Worm (Caenorhabditis elegans) whole organism, young adult: ENCODE data around the gene T16G12.3.

Experiments used
- B0019.2 ChIP-seq: fragments of 200-800 bp; sonication (Bioruptor generic); conservative IDR thresholded peaks from 2 replicates; pipeline ENCODE4 v1.3.6; 2022; ENCODE audit warnings: missing genetic modification reagents, missing genetic modification characterization, missing compliant biosample characterization
- C17E4.6 ChIP-seq: fragments of 200-800 bp; sonication (Bioruptor generic); IDR thresholded peaks from 2 replicates; pipeline ENCODE4 v1.3.6; 2022; ENCODE audit warnings: missing genetic modification reagents, missing genetic modification characterization, missing compliant biosample characterization
- D2030.7 ChIP-seq: fragments of 200-800 bp; sonication (Bioruptor generic); IDR thresholded peaks from 2 replicates; pipeline ENCODE4 v1.3.6; 2022; ENCODE audit warnings: missing genetic modification reagents, missing genetic modification characterization, missing compliant biosample characterization
- F33H1.4 ChIP-seq: fragments of 200-800 bp; sonication (Bioruptor generic); IDR thresholded peaks from 2 replicates; pipeline ENCODE4 v1.3.6; 2022; ENCODE audit warnings: missing genetic modification reagents, missing genetic modification characterization, missing compliant biosample characterization
- F55B11.4 ChIP-seq: sonication (generic microtip); optimal IDR thresholded peaks from 2 replicates; lab custom pipeline; 2016; ENCODE audit warnings: missing compliant biosample characterization, missing genetic modification characterization, borderline replicate concordance; ENCODE audit not compliant: insufficient read depth
- F57C9.4 ChIP-seq: sonication (generic microtip); optimal IDR thresholded peaks from 2 replicates; lab custom pipeline; 2017; ENCODE audit warnings: mild to moderate bottlenecking, missing genetic modification characterization, missing compliant biosample characterization
- T07F8.4 ChIP-seq: sonication (generic microtip); optimal IDR thresholded peaks from 2 replicates; lab custom pipeline; 2016; ENCODE audit warnings: mild to moderate bottlenecking, missing genetic modification characterization, moderate library complexity, missing compliant biosample characterization
- T26A5.8 ChIP-seq: sonication (generic microtip); optimal IDR thresholded peaks from 2 replicates; lab custom pipeline; 2016; ENCODE audit warnings: missing genetic modification characterization, missing compliant biosample characterization
- Y67H2A.10 ChIP-seq: fragments of 200-800 bp; sonication (Bioruptor generic); conservative IDR thresholded peaks from 2 replicates; pipeline ENCODE4 v1.3.6; 2022; ENCODE audit warnings: missing genetic modification reagents, missing genetic modification characterization, missing compliant biosample characterization
- Y79H2A.3 ChIP-seq: fragments of 200-800 bp; sonication (Bioruptor generic); conservative IDR thresholded peaks from 2 replicates; pipeline ENCODE4 v1.3.6; 2022; ENCODE audit warnings: missing genetic modification reagents, missing genetic modification characterization, missing compliant biosample characterization
- ZK185.1 ChIP-seq: sonication (generic microtip); optimal IDR thresholded peaks from 2 replicates; lab custom pipeline; 2016; ENCODE audit warnings: mild to moderate bottlenecking, missing genetic modification characterization, missing compliant biosample characterization; ENCODE audit not compliant: poor library complexity, severe bottlenecking
- ama-1 ChIP-seq, 3 experiments: fragments of 150-350 bp in 1 of 3; sonication (generic microtip) in 2 of 3; optimal IDR thresholded peaks; 2 replicates each; lab custom pipeline; 2014 to 2018; ENCODE audit warnings: missing biosample characterization in 2 of 3, missing genetic modification characterization in 2 of 3, missing genetic modification reagents in 2 of 3
- atf-7 ChIP-seq: sonication (generic microtip); optimal IDR thresholded peaks from 2 replicates; lab custom pipeline; 2017; ENCODE audit warnings: mild to moderate bottlenecking, missing genetic modification characterization, missing compliant biosample characterization
- attf-5 ChIP-seq: fragments of 200-800 bp; sonication (Bioruptor generic); optimal IDR thresholded peaks from 2 replicates; lab custom pipeline; 2018; ENCODE audit warnings: mild to moderate bottlenecking, missing genetic modification characterization, missing compliant biosample characterization
- bed-1 ChIP-seq: fragments of 200-800 bp; sonication (Bioruptor generic); IDR thresholded peaks from 2 replicates; pipeline ENCODE4 v1.3.6; 2022; ENCODE audit warnings: missing genetic modification reagents, missing genetic modification characterization, missing compliant biosample characterization
- ceh-27 ChIP-seq: fragments of 200-800 bp; sonication (Bioruptor generic); optimal IDR thresholded peaks from 2 replicates; lab custom pipeline; 2018; ENCODE audit warnings: mild to moderate bottlenecking, missing genetic modification characterization, moderate library complexity, missing compliant biosample characterization
- ceh-79 ChIP-seq: sonication (generic microtip); optimal IDR thresholded peaks from 2 replicates; lab custom pipeline; 2017; ENCODE audit warnings: mild to moderate bottlenecking, missing genetic modification characterization, missing compliant biosample characterization
- chd-7 ChIP-seq: sonication (generic microtip); optimal IDR thresholded peaks from 2 replicates; lab custom pipeline; 2016; ENCODE audit warnings: mild to moderate bottlenecking, missing genetic modification characterization, moderate library complexity, missing compliant biosample characterization
- egl-44 ChIP-seq: fragments of 200-800 bp; sonication (Bioruptor generic); IDR thresholded peaks from 2 replicates; pipeline ENCODE4 v1.3.6; 2022; ENCODE audit warnings: missing genetic modification reagents, missing genetic modification characterization, missing compliant biosample characterization
- egrh-3 ChIP-seq: fragments of 200-800 bp; sonication (Bioruptor generic); IDR thresholded peaks from 2 replicates; pipeline ENCODE4 v1.3.6; 2022; ENCODE audit warnings: missing genetic modification reagents, missing genetic modification characterization, missing compliant biosample characterization
- him-1 ChIP-seq: sonication (generic microtip); optimal IDR thresholded peaks from 2 replicates; lab custom pipeline; 2016; ENCODE audit warnings: missing genotype, missing genetic modification reagents, missing genetic modification characterization, missing compliant biosample characterization
- hlh-12 ChIP-seq: sonication (generic microtip); optimal IDR thresholded peaks from 2 replicates; lab custom pipeline; 2016; ENCODE audit warnings: missing genetic modification characterization, missing compliant biosample characterization
- hsf-1 ChIP-seq: fragments of 200-800 bp; sonication (Bioruptor generic); IDR thresholded peaks from 2 replicates; pipeline ENCODE4 v1.3.6; 2022; ENCODE audit warnings: missing genetic modification reagents, missing genetic modification characterization, missing compliant biosample characterization
- let-607 ChIP-seq, 2 experiments: fragments of 200-800 bp in 1 of 2; sonication (Bioruptor generic) in 1 of 2; sonication (generic microtip) in 1 of 2; optimal IDR thresholded peaks; 2 replicates each; lab custom pipeline; 2016 to 2018; ENCODE audit warnings: mild to moderate bottlenecking in 2 of 2, missing compliant biosample characterization in 2 of 2, missing genetic modification characterization in 2 of 2, moderate library complexity in 2 of 2, missing genotype in 1 of 2
- lsl-1 ChIP-seq: fragments of 200-800 bp; sonication (Bioruptor generic); optimal IDR thresholded peaks from 2 replicates; lab custom pipeline; 2018; ENCODE audit warnings: mild to moderate bottlenecking, missing genetic modification characterization, moderate library complexity, missing compliant biosample characterization
- lsy-27 ChIP-seq: sonication (generic microtip); optimal IDR thresholded peaks from 2 replicates; lab custom pipeline; 2017; ENCODE audit warnings: missing genetic modification characterization, mild to moderate bottlenecking, missing compliant biosample characterization, antibody characterized with exemption, missing genotype, borderline replicate concordance; ENCODE audit not compliant: insufficient read depth
- nfya-1 ChIP-seq: sonication (generic microtip); optimal IDR thresholded peaks from 2 replicates; lab custom pipeline; 2017; ENCODE audit warnings: antibody characterized with exemption, missing compliant biosample characterization, missing genetic modification characterization, borderline replicate concordance; ENCODE audit not compliant: insufficient read depth
- nfya-2 ChIP-seq: fragments of 200-800 bp; sonication (Bioruptor generic); IDR thresholded peaks from 2 replicates; pipeline ENCODE4 v1.3.6; 2022; ENCODE audit warnings: missing genetic modification reagents, missing genetic modification characterization, missing compliant biosample characterization
- nhr-120 ChIP-seq: fragments of 200-800 bp; sonication (Bioruptor generic); IDR thresholded peaks from 2 replicates; pipeline ENCODE4 v1.3.6; 2022; ENCODE audit warnings: missing genetic modification characterization, missing compliant biosample characterization
- nhr-179 ChIP-seq: sonication (generic microtip); optimal IDR thresholded peaks from 2 replicates; lab custom pipeline; 2016; ENCODE audit warnings: mild to moderate bottlenecking, missing genetic modification characterization, missing compliant biosample characterization
- rec-8 ChIP-seq, 2 experiments: sonication (generic microtip); optimal IDR thresholded peaks; 2 replicates each; lab custom pipeline; 2016; ENCODE audit warnings: mild to moderate bottlenecking in 2 of 2, missing genetic modification characterization in 2 of 2, missing genetic modification reagents in 2 of 2, missing genotype in 2 of 2, missing biosample characterization in 1 of 2, missing compliant biosample characterization in 1 of 2, moderate library complexity in 1 of 2
- rpc-1 ChIP-seq, 2 experiments: fragments of 150-350 bp in 1 of 2; sonication (generic microtip) in 1 of 2; optimal IDR thresholded peaks; 2 replicates each; lab custom pipeline; 2014 to 2018; ENCODE audit warnings: missing biosample characterization in 1 of 2, missing genetic modification characterization in 1 of 2, missing genetic modification reagents in 1 of 2, missing genotype in 1 of 2
- sdz-38 ChIP-seq: sonication (generic microtip); optimal IDR thresholded peaks from 2 replicates; lab custom pipeline; 2016; ENCODE audit warnings: missing genotype, missing genetic modification characterization, missing compliant biosample characterization
- snpc-1.3 ChIP-seq: sonication (generic microtip); optimal IDR thresholded peaks from 2 replicates; lab custom pipeline; 2017; ENCODE audit warnings: missing genetic modification characterization, mild to moderate bottlenecking, missing compliant biosample characterization, antibody characterized with exemption, moderate library complexity, missing genotype, missing genetic modification reagents; ENCODE audit not compliant: insufficient read depth
- tbp1 ChIP-seq: fragments of 200-800 bp; sonication (Bioruptor generic); optimal IDR thresholded peaks from 2 replicates; lab custom pipeline; 2018; ENCODE audit warnings: mild to moderate bottlenecking, missing genetic modification characterization, missing compliant biosample characterization
- ztf-22 ChIP-seq: fragments of 200-800 bp; sonication (Bioruptor generic); optimal IDR thresholded peaks from 2 replicates; lab custom pipeline; 2018; ENCODE audit warnings: mild to moderate bottlenecking, missing genetic modification characterization, moderate library complexity, missing compliant biosample characterization
- ztf-28 ChIP-seq: fragments of 200-800 bp; sonication (Bioruptor generic); IDR thresholded peaks from 2 replicates; pipeline ENCODE4 v1.3.6; 2022; ENCODE audit warnings: missing genetic modification reagents, missing genetic modification characterization, missing compliant biosample characterization

Gene T16G12.3

ce11 chrIII:10027947-10028346, 22.5 kb upstream of the T16G12.3 start, which contains the start of gene ins-23:
Gene ins-23, plus strand, starts transcription at chrIII:10028247.
- TF ChIP-seq Y79H2A.3 (GFP tag; lab: Robert Waterston, UW) (no peak), ztf-28 (GFP tag; lab: Robert Waterston, UW) (no peak), hlh-12 (tag; lab: Kevin White, UChicago) (no peak), tbp1 (no peak), nhr-120 (no peak)

ce11 chrIII:10030549-10030948, 19.9 kb upstream of the T16G12.3 start, which contains the start of gene M04D8.4:
Gene M04D8.4, minus strand, starts transcription at chrIII:10030649.
- TF ChIP-seq egl-44 (no peak), T07F8.4 (no peak), hsf-1 (GFP tag; lab: Robert Waterston, UW) (no peak), lsl-1 (GFP tag; lab: Kevin White, UChicago) (no peak), rec-8 (tag; optimal IDR thresholded peaks at IDR 0.05; lab: Kevin White, UChicago) (no peak), F55B11.4 (no peak), D2030.7 (GFP tag; lab: Robert Waterston, UW) (no peak), atf-7 (no peak), sdz-38 (no peak), let-607 (tag; optimal IDR thresholded peaks at IDR 0.05; lab: Kevin White, UChicago) (no peak), ceh-79 (tag; lab: Kevin White, UChicago) (no peak), B0019.2 (GFP tag; lab: Robert Waterston, UW) (no peak), T26A5.8 (tag; lab: Kevin White, UChicago) (no peak), F33H1.4 (GFP tag; lab: Robert Waterston, UW) (no peak), nfya-1 (tag; lab: Kevin White, UChicago) (no peak), attf-5 (GFP tag; lab: Kevin White, UChicago) (no peak), nfya-2 (no peak), nhr-120 (no peak), ceh-27 (GFP tag; lab: Kevin White, UChicago) (no peak)

- no peak for TF ChIP-seq nhr-179 (tag; lab: Kevin White, UChicago)
- TF ChIP-seq, all 124 proteins: peak for 0
Measured at ce11 chrIII:10033213-10033612, 17.2 kb upstream of the T16G12.3 start, which contains the start of gene M04D8.5. Gene M04D8.5, minus strand, starts transcription at chrIII:10033313.

- TF ChIP-seq egrh-3 (GFP tag; lab: Robert Waterston, UW) (no peak), Y67H2A.10 (GFP tag; lab: Robert Waterston, UW) (no peak), lsy-27 (tag; lab: Kevin White, UChicago) (no peak)
- TF ChIP-seq, all 124 proteins: peak for 0
Measured at ce11 chrIII:10033881-10034280, 16.5 kb upstream of the T16G12.3 start, which contains the start of gene M04D8.8. Gene M04D8.8, plus strand, starts transcription at chrIII:10034181.

ce11 chrIII:10035783-10036182, 14.6 kb upstream of the T16G12.3 start, which contains the start of gene xbx-3:
Gene xbx-3, plus strand, starts transcription at chrIII:10035945.
- TF ChIP-seq rpc-1 (optimal IDR thresholded peaks at IDR 0.05; lab: Kevin White, UChicago) (no peak), rpc-1 (tag; optimal IDR thresholded peaks at IDR 0.05; lab: Kevin White, UChicago) (no peak), snpc-1.3 (tag; lab: Kevin White, UChicago) (no peak), ZK185.1 (tag; lab: Kevin White, UChicago) (no peak), lsy-27 (tag; lab: Kevin White, UChicago) (no peak), tbp1 (no peak), chd-7 (tag; lab: Kevin White, UChicago) (no peak), C17E4.6 (no peak), him-1 (no peak), hlh-12 (tag; lab: Kevin White, UChicago) (no peak), ama-1 (optimal IDR thresholded peaks at IDR 0.05; lab: Kevin White, UChicago) (no peak), ama-1 (GFP tag; optimal IDR thresholded peaks at IDR 0.05; lab: Kevin White, UChicago) (no peak), F57C9.4 (tag; lab: Kevin White, UChicago) (no peak), ztf-22 (GFP tag; lab: Kevin White, UChicago) (no peak), bed-1 (no peak)
